Worm (Caenorhabditis elegans): Measurements from ENCODE around the gene mct-5.

DNA sequence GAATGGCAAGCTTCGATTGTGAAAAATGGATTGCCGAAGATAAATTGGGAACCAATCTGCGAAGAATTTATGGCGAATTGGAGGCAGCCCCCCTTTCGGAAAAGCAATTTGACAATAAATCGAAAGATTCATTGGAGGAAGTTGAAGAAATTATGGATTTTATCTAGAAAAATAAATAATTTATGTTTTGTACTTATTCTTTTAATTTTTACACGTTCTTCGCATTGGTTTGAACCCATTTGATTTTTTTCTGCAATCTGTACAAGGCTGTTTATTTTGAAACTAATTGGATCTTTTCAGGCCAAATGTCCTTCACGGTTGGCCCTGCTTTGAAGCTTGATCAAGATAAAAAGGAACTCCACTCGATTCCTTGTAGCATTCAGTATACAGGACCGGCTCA is 45.4 kb downstream of the mct-5 start, which contains the start of gene ZK1127.13:
- TF ChIP-seq ceh-9 (tag; optimal IDR thresholded peaks at IDR 0.05) (no peak), ceh-82 (tag; optimal IDR thresholded peaks at IDR 0.05) (no peak), elt-3 (tag; optimal IDR thresholded peaks at IDR 0.05) (no peak), snpc-4 (tag; optimal IDR thresholded peaks at IDR 0.05) (no peak), nhr-77 (tag; optimal IDR thresholded peaks at IDR 0.05) (no peak), mdl-1 (tag; optimal IDR thresholded peaks at IDR 0.05) (no peak), ztf-11 (tag; optimal IDR thresholded peaks at IDR 0.05) (no peak), ZK546.5 (tag; optimal IDR thresholded peaks at IDR 0.05) (no peak), jun-1 (tag; optimal IDR thresholded peaks at IDR 0.05) (no peak), nhr-28 (tag; optimal IDR thresholded peaks at IDR 0.05) (no peak), fos-1 (tag; optimal IDR thresholded peaks at IDR 0.05) (no peak)
